Worm (Caenorhabditis elegans) whole organism, late embryonic: ENCODE results near the gene ubc-9.

ENCODE experiments used
- pag-3 ChIP-seq: sonication (generic microtip); optimal IDR thresholded peaks from 2 replicates; lab custom pipeline; 2016; ENCODE audit warnings: missing compliant biosample characterization, missing genetic modification characterization, borderline replicate concordance
- sox-2 ChIP-seq: fragments of 200-800 bp; sonication (Bioruptor generic); IDR thresholded peaks from 2 replicates; pipeline ENCODE4 v1.3.6; 2022; ENCODE audit warnings: missing genetic modification reagents, missing genetic modification characterization, missing compliant biosample characterization
- ttx-3 ChIP-seq: sonication (generic microtip); optimal IDR thresholded peaks from 2 replicates; lab custom pipeline; 2016; ENCODE audit warnings: missing genetic modification reagents, missing genetic modification characterization, missing compliant biosample characterization

DNA sequence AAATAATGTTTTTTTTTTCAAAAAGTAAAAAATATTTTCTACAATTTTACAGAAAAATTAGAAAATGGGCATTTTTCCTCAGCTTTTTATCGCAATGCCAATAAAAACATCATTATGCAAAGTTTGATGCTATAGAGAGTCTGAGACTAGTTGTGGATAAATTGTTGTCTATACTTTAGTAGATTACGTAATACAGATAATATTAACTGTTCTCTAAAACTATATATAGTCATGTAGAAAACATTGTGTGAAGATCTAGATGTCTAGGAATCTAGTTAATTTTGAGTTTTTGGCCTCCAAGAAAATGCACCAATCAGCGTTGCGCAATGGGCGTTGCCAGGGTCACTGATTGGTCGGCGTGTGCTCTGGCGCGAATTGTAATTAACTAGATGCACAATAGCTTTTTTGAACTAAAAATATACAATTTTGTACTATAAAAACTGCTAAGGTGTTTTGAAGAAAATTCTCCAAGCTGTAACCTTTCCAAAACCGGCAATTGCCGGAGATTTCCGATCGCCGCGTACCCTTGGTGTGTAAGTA is 35.5 kb downstream of the ubc-9 start:
- TF ChIP-seq sox-2 = no peak
- no peak for TF ChIP-seq pag-3 (tag; lab: Kevin White, UChicago)
- TF ChIP-seq ttx-3 (tag; lab: Kevin White, UChicago) = no peak
